Worm (Caenorhabditis elegans) whole organism, L1 larva: ENCODE results near the gene act-3.

Experiments
- elt-2 ChIP-seq: sonication (generic microtip); optimal IDR thresholded peaks from 2 replicates; lab custom pipeline; 2016; ENCODE audit warnings: missing genetic modification characterization, mild to moderate bottlenecking, inconsistent platforms, missing compliant biosample characterization, missing genetic modification reagents
- nhr-28 ChIP-seq: fragments of 150-350 bp; optimal IDR thresholded peaks from 2 replicates; lab custom pipeline; 2014; ENCODE audit warnings: missing biosample characterization, missing genetic modification characterization
- nhr-71 ChIP-seq: sonication (generic microtip); optimal IDR thresholded peaks from 2 replicates; lab custom pipeline; 2016; ENCODE audit warnings: mild to moderate bottlenecking, missing genetic modification characterization, moderate library complexity, missing compliant biosample characterization
- nhr-76 ChIP-seq: sonication (generic microtip); optimal IDR thresholded peaks from 2 replicates; lab custom pipeline; 2017; ENCODE audit warnings: missing biosample characterization, missing genetic modification characterization
- tbx-2 ChIP-seq: sonication (generic microtip); optimal IDR thresholded peaks from 2 replicates; lab custom pipeline; 2016; ENCODE audit warnings: missing genetic modification characterization, missing compliant biosample characterization
- unc-62 ChIP-seq: fragments of 150-350 bp; optimal IDR thresholded peaks from 2 replicates; lab custom pipeline; 2014; ENCODE audit warnings: missing biosample characterization, missing genetic modification reagents, missing genetic modification characterization
- unc-98 ChIP-seq: fragments of 200-800 bp; sonication (Bioruptor generic); IDR thresholded peaks from 2 replicates; pipeline ENCODE4 v1.3.6; 2022; ENCODE audit warnings: missing genetic modification characterization, missing compliant biosample characterization

ce11 chrV:11071453-11071852 is 2.8 kb downstream of the act-3 start:
- TF ChIP-seq unc-98 (GFP tag; lab: Robert Waterston, UW) = no peak
- no peak for TF ChIP-seq unc-62 (GFP tag; lab: Kevin White, UChicago)
- TF ChIP-seq nhr-71 (tag; lab: Kevin White, UChicago) = no peak
- no peak for TF ChIP-seq tbx-2 (tag; lab: Kevin White, UChicago)
- no peak for TF ChIP-seq elt-2 (tag; lab: Kevin White, UChicago)
- TF ChIP-seq nhr-28 (tag; lab: Kevin White, UChicago) = no peak
- TF ChIP-seq nhr-76 (tag; lab: Kevin White, UChicago) = no peak
